Worm (Caenorhabditis elegans) whole organism, L1 larva: Measurements from ENCODE around the gene C45G9.4.

ENCODE experiments used
- C04F5.9 ChIP-seq: sonication (generic microtip); optimal IDR thresholded peaks from 2 replicates; lab custom pipeline; 2016; ENCODE audit warnings: missing genetic modification characterization, missing compliant biosample characterization
- F16B12.6 ChIP-seq: fragments of 150-350 bp; optimal IDR thresholded peaks from 2 replicates; lab custom pipeline; 2014; ENCODE audit warnings: missing biosample characterization, missing genetic modification characterization
- ces-1 ChIP-seq: fragments of 150-350 bp; optimal IDR thresholded peaks from 2 replicates; lab custom pipeline; 2014; ENCODE audit warnings: missing biosample characterization, missing genetic modification reagents, missing genetic modification characterization
- dpl-1 ChIP-seq, 3 experiments: fragments of 150-350 bp in 2 of 3; sonication (generic microtip) in 1 of 3; optimal IDR thresholded peaks; 2 replicates each; lab custom pipeline; 2014 to 2017; ENCODE audit warnings: missing biosample characterization in 3 of 3, missing genetic modification characterization in 3 of 3, missing genetic modification reagents in 3 of 3
- elt-2 ChIP-seq: sonication (generic microtip); optimal IDR thresholded peaks from 2 replicates; lab custom pipeline; 2016; ENCODE audit warnings: missing genetic modification characterization, mild to moderate bottlenecking, inconsistent platforms, missing compliant biosample characterization, missing genetic modification reagents
- fkh-10 ChIP-seq: sonication (generic microtip); optimal IDR thresholded peaks from 2 replicates; lab custom pipeline; 2017; ENCODE audit warnings: missing biosample characterization, missing genetic modification reagents, missing genetic modification characterization
- mef-2 ChIP-seq: fragments of 150-350 bp; optimal IDR thresholded peaks from 2 replicates; lab custom pipeline; 2014; ENCODE audit warnings: missing biosample characterization, missing genetic modification characterization
- nhr-11 ChIP-seq: fragments of 150-350 bp; optimal IDR thresholded peaks from 2 replicates; lab custom pipeline; 2014; ENCODE audit warnings: missing biosample characterization, missing genetic modification characterization
- nhr-76 ChIP-seq: sonication (generic microtip); optimal IDR thresholded peaks from 2 replicates; lab custom pipeline; 2017; ENCODE audit warnings: missing biosample characterization, missing genetic modification characterization
- snpc-4 ChIP-seq: fragments of 150-350 bp; optimal IDR thresholded peaks from 2 replicates; lab custom pipeline; 2014; ENCODE audit warnings: missing biosample characterization, missing genetic modification characterization
- tbx-2 ChIP-seq: sonication (generic microtip); optimal IDR thresholded peaks from 2 replicates; lab custom pipeline; 2016; ENCODE audit warnings: missing genetic modification characterization, missing compliant biosample characterization
- zip-4 ChIP-seq: fragments of 200-800 bp; sonication (Bioruptor generic); optimal IDR thresholded peaks from 2 replicates; lab custom pipeline; 2018; ENCODE audit warnings: mild to moderate bottlenecking, missing genetic modification characterization, moderate library complexity, missing compliant biosample characterization
- ztf-11 ChIP-seq, 2 experiments: sonication (generic microtip); optimal IDR thresholded peaks; 2 replicates each; lab custom pipeline; 2016 to 2017; ENCODE audit warnings: missing genetic modification characterization in 2 of 2, missing biosample characterization in 1 of 2, missing compliant biosample characterization in 1 of 2

- TF ChIP-seq nhr-11 (tag; lab: Kevin White, UChicago), result no peak
- TF ChIP-seq dpl-1 (GFP tag; optimal IDR thresholded peaks at IDR 0.05; lab: Kevin White, UChicago), result no peak
- TF ChIP-seq fkh-10 (GFP tag; lab: Kevin White, UChicago), result no peak
- no peak for TF ChIP-seq nhr-76 (tag; lab: Kevin White, UChicago)
- TF ChIP-seq zip-4 (GFP tag; lab: Kevin White, UChicago), result no peak
- TF ChIP-seq tbx-2 (tag; lab: Kevin White, UChicago), result no peak
- no peak for TF ChIP-seq F16B12.6 (tag; lab: Kevin White, UChicago)
- TF ChIP-seq mef-2 (tag; lab: Kevin White, UChicago), result no peak
- TF ChIP-seq snpc-4 (tag; lab: Kevin White, UChicago), result no peak
- TF ChIP-seq elt-2 (tag; lab: Kevin White, UChicago), result no peak
- TF ChIP-seq ces-1 (GFP tag; lab: Kevin White, UChicago), result no peak
- TF ChIP-seq C04F5.9 (tag; lab: Kevin White, UChicago), result no peak
- no peak for TF ChIP-seq ztf-11 (tag; optimal IDR thresholded peaks at IDR 0.05; lab: Kevin White, UChicago)
Measured at ce11 chrIII:5074398-5074797, 11.9 kb downstream of the C45G9.4 start, which contains the start of gene ttbk-6.
